Worm (Caenorhabditis elegans): ENCODE results near the gene str-108.

DNA sequence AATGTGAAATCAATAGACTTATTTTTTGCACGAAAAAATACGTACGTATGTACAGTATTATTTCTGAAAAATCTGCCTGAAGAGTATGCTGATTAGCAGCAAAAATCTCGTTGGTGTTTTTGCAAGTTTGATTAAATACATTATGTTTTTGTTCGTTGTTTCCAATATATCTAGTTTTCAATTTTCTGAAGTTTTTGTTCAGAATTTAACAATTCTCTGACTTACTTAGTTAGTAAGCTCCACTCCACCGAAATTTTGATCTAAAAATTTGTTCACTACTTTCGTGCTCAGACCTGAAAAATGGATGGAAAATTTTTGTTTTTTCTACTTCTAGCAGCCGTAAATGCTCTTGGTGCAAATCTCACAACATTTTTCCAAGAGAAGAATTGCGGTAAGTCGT lies 38.9 kb downstream of the str-108 start, which contains the start of gene irld-26:
- TF ChIP-seq zfh-2 (GFP tag; conservative IDR thresholded peaks at IDR 0.05) (no peak), dox-1 (GFP tag; IDR thresholded peaks at IDR 0.05) (no peak), attf-5 (GFP tag; optimal IDR thresholded peaks at IDR 0.05) (no peak), Y53G8AR.9 (GFP tag; conservative IDR thresholded peaks at IDR 0.05) (no peak), ets-4 (GFP tag; optimal IDR thresholded peaks at IDR 0.05) (no peak), F52B5.7 (tag; optimal IDR thresholded peaks at IDR 0.05) (no peak), nfya-1 (tag; optimal IDR thresholded peaks at IDR 0.05; ENCODE audit: borderline replicate concordance, insufficient read depth) (no peak), chd-7 (tag; optimal IDR thresholded peaks at IDR 0.05) (no peak), attf-3 (GFP tag; conservative IDR thresholded peaks at IDR 0.05) (no peak)
